Worm (Caenorhabditis elegans) whole organism, L4 larva: ENCODE data around the gene frpr-9.

Experiments used
- F10B5.3 ChIP-seq: sonication (generic microtip); optimal IDR thresholded peaks from 2 replicates; lab custom pipeline; 2016; ENCODE audit warnings: mild to moderate bottlenecking, missing genetic modification characterization, missing compliant biosample characterization
- R02D3.7 ChIP-seq: fragments of 150-350 bp; sonication (generic microtip); optimal IDR thresholded peaks from 3 replicates; lab custom pipeline; 2014; ENCODE audit warnings: missing biosample characterization, missing genetic modification characterization
- aha-1 ChIP-seq: fragments of 150-350 bp; peaks from one replicate; lab custom pipeline; 2014; ENCODE audit warnings: missing biosample characterization, missing genetic modification characterization
- aly-2 ChIP-seq: sonication (generic microtip); optimal IDR thresholded peaks from 2 replicates; lab custom pipeline; 2018; ENCODE audit warnings: missing biosample characterization, missing genetic modification characterization
- attf-4 ChIP-seq: sonication (generic microtip); optimal IDR thresholded peaks from 3 replicates; lab custom pipeline; 2017; ENCODE audit warnings: missing biosample characterization, missing genetic modification characterization
- ceh-20 ChIP-seq: fragments of 200-800 bp; sonication (Bioruptor generic); IDR thresholded peaks from 2 replicates; pipeline ENCODE4 v1.3.6; 2022; ENCODE audit warnings: missing genetic modification reagents, missing genetic modification characterization, missing compliant biosample characterization
- ceh-28 ChIP-seq: fragments of 150-350 bp; optimal IDR thresholded peaks from 2 replicates; lab custom pipeline; 2014; ENCODE audit warnings: missing biosample characterization, missing genetic modification reagents, missing genetic modification characterization
- ceh-82 ChIP-seq: sonication (generic microtip); optimal IDR thresholded peaks from 2 replicates; lab custom pipeline; 2017; ENCODE audit warnings: missing biosample characterization, missing genetic modification characterization
- ces-1 ChIP-seq: fragments of 150-350 bp; sonication (generic microtip); optimal IDR thresholded peaks from 4 replicates; lab custom pipeline; 2014; ENCODE audit warnings: missing biosample characterization, missing genetic modification reagents, missing genetic modification characterization
- cey-2 ChIP-seq: sonication (generic microtip); optimal IDR thresholded peaks from 3 replicates; lab custom pipeline; 2017; ENCODE audit warnings: missing genetic modification characterization, mild to moderate bottlenecking, missing compliant biosample characterization, antibody characterized with exemption, borderline replicate concordance; ENCODE audit not compliant: insufficient read depth
- ctbp-1 ChIP-seq: fragments of 200-800 bp; sonication (Bioruptor generic); IDR thresholded peaks from 2 replicates; pipeline ENCODE4 v1.3.6; 2022; ENCODE audit warnings: missing genetic modification reagents, missing genetic modification characterization, missing compliant biosample characterization
- daf-12 ChIP-seq: fragments of 150-350 bp; optimal IDR thresholded peaks from 2 replicates; lab custom pipeline; 2014; ENCODE audit warnings: missing biosample characterization, missing genetic modification reagents, missing genetic modification characterization
- daf-16 ChIP-seq, 3 experiments: sonication (generic microtip); optimal IDR thresholded peaks; 2 replicates each; lab custom pipeline; 2016 to 2017; ENCODE audit warnings: missing genetic modification characterization in 3 of 3, missing genetic modification reagents in 3 of 3, mild to moderate bottlenecking in 2 of 3, missing compliant biosample characterization in 2 of 3, missing biosample characterization in 1 of 3, moderate library complexity in 1 of 3
- daf-8 ChIP-seq: fragments of 200-800 bp; sonication (Bioruptor generic); IDR thresholded peaks from 2 replicates; pipeline ENCODE4 v1.3.6; 2022; ENCODE audit warnings: missing genetic modification characterization, missing compliant biosample characterization
- dmd-8 ChIP-seq: fragments of 200-800 bp; sonication (Bioruptor generic); IDR thresholded peaks from 2 replicates; pipeline ENCODE4 v1.3.6; 2022; ENCODE audit warnings: missing genetic modification characterization, missing compliant biosample characterization
- dpl-1 ChIP-seq: fragments of 150-350 bp; optimal IDR thresholded peaks from 2 replicates; lab custom pipeline; 2014; ENCODE audit warnings: missing biosample characterization, missing genetic modification reagents, missing genetic modification characterization
- duxl-1 ChIP-seq: sonication (generic microtip); optimal IDR thresholded peaks from 2 replicates; lab custom pipeline; 2016; ENCODE audit warnings: mild to moderate bottlenecking, missing genetic modification characterization, moderate library complexity, missing compliant biosample characterization; ENCODE audit not compliant: poor library complexity
- fkh-10 ChIP-seq: fragments of 150-350 bp; optimal IDR thresholded peaks from 2 replicates; lab custom pipeline; 2014; ENCODE audit warnings: missing biosample characterization, missing genetic modification reagents, missing genetic modification characterization
- fos-1 ChIP-seq: fragments of 150-350 bp; optimal IDR thresholded peaks from 2 replicates; lab custom pipeline; 2014; ENCODE audit warnings: missing biosample characterization, missing genetic modification characterization
- lin-1 ChIP-seq: fragments of 200-800 bp; sonication (Bioruptor generic); IDR thresholded peaks from 2 replicates; pipeline ENCODE4 v1.3.6; 2022; ENCODE audit warnings: missing genetic modification reagents, missing genetic modification characterization, missing compliant biosample characterization
- lin-13 ChIP-seq: fragments of 150-350 bp; optimal IDR thresholded peaks from 2 replicates; lab custom pipeline; 2014; ENCODE audit warnings: missing biosample characterization, missing genetic modification reagents, missing genetic modification characterization
- lin-15B ChIP-seq: fragments of 150-350 bp; sonication (generic microtip); optimal IDR thresholded peaks from 3 replicates; lab custom pipeline; 2014; ENCODE audit warnings: missing biosample characterization, missing genetic modification characterization
- lin-38 ChIP-seq: fragments of 200-800 bp; sonication (Bioruptor generic); IDR thresholded peaks from 2 replicates; pipeline ENCODE4 v1.3.6; 2022; ENCODE audit warnings: missing genetic modification reagents, missing genetic modification characterization, missing compliant biosample characterization
- madf-5 ChIP-seq, 2 experiments: fragments of 200-800 bp; sonication (Bioruptor generic); IDR thresholded peaks; 2 replicates each; pipeline ENCODE4 v1.3.6; 2022; ENCODE audit warnings: missing compliant biosample characterization in 2 of 2, missing genetic modification characterization in 2 of 2
- madf-9 ChIP-seq: fragments of 200-800 bp; sonication (Bioruptor generic); conservative IDR thresholded peaks from 2 replicates; pipeline ENCODE4 v1.3.6; 2022; ENCODE audit warnings: missing genetic modification reagents, missing genetic modification characterization, missing compliant biosample characterization
- mdl-1 ChIP-seq, 2 experiments: fragments of 150-350 bp in 1 of 2; sonication (generic microtip) in 1 of 2; optimal IDR thresholded peaks; 2 replicates each; lab custom pipeline; 2014 to 2017; ENCODE audit warnings: missing biosample characterization in 2 of 2, missing genetic modification characterization in 2 of 2
- nhr-11 ChIP-seq: fragments of 150-350 bp; optimal IDR thresholded peaks from 2 replicates; lab custom pipeline; 2014; ENCODE audit warnings: missing biosample characterization, missing genetic modification characterization
- nhr-111 ChIP-seq: fragments of 200-800 bp; sonication (Bioruptor generic); optimal IDR thresholded peaks from 2 replicates; lab custom pipeline; 2018; ENCODE audit warnings: mild to moderate bottlenecking, missing genetic modification characterization, missing compliant biosample characterization
- nhr-237 ChIP-seq: sonication (generic microtip); optimal IDR thresholded peaks from 2 replicates; lab custom pipeline; 2017; ENCODE audit warnings: missing biosample characterization, missing genetic modification characterization
- nhr-25 ChIP-seq: sonication (generic microtip); optimal IDR thresholded peaks from 2 replicates; lab custom pipeline; 2017; ENCODE audit warnings: missing genetic modification characterization, mild to moderate bottlenecking, missing compliant biosample characterization, antibody characterized with exemption, moderate library complexity, borderline replicate concordance; ENCODE audit not compliant: insufficient read depth
- nhr-28 ChIP-seq: fragments of 150-350 bp; optimal IDR thresholded peaks from 2 replicates; lab custom pipeline; 2014; ENCODE audit warnings: missing biosample characterization, missing genetic modification characterization
- nhr-41 ChIP-seq: fragments of 200-800 bp; sonication (Bioruptor generic); IDR thresholded peaks from 2 replicates; pipeline ENCODE4 v1.3.6; 2022; ENCODE audit warnings: missing genetic modification reagents, missing genetic modification characterization, missing compliant biosample characterization
- rbr-2 ChIP-seq: sonication (generic microtip); optimal IDR thresholded peaks from 2 replicates; lab custom pipeline; 2016; ENCODE audit warnings: missing genotype, missing genetic modification characterization, missing compliant biosample characterization
- sdz-12 ChIP-seq: fragments of 200-800 bp; sonication (Bioruptor generic); optimal IDR thresholded peaks from 2 replicates; lab custom pipeline; 2018; ENCODE audit warnings: mild to moderate bottlenecking, missing genetic modification characterization, missing compliant biosample characterization
- set-16 ChIP-seq: fragments of 200-800 bp; sonication (Bioruptor generic); IDR thresholded peaks from 2 replicates; pipeline ENCODE4 v1.3.6; 2022; ENCODE audit warnings: missing genetic modification reagents, missing genetic modification characterization, missing compliant biosample characterization
- skn-1 ChIP-seq: fragments of 150-350 bp; optimal IDR thresholded peaks from 2 replicates; lab custom pipeline; 2014; ENCODE audit warnings: missing biosample characterization, missing genetic modification characterization
- spr-3 ChIP-seq: fragments of 200-800 bp; sonication (Bioruptor generic); optimal IDR thresholded peaks from 2 replicates; lab custom pipeline; 2018; ENCODE audit warnings: mild to moderate bottlenecking, missing genetic modification characterization, missing compliant biosample characterization
- unc-130 ChIP-seq: sonication (generic microtip); optimal IDR thresholded peaks from 2 replicates; lab custom pipeline; 2016; ENCODE audit warnings: missing genetic modification reagents, missing genetic modification characterization, missing compliant biosample characterization
- unc-62 ChIP-seq, 3 experiments: fragments of 150-350 bp in 1 of 3; sonication (generic microtip); optimal IDR thresholded peaks in 2 of 3; peaks in 1 of 3; 1 replicate in 1 of 3; 2 replicates in 2 of 3; lab custom pipeline; 2014 to 2017; ENCODE audit warnings: missing biosample characterization in 3 of 3, missing genetic modification characterization in 3 of 3, missing genetic modification reagents in 3 of 3, missing genotype in 1 of 3
- vab-7 ChIP-seq: fragments of 200-800 bp; sonication (Bioruptor generic); IDR thresholded peaks from 2 replicates; pipeline ENCODE4 v1.3.6; 2022; ENCODE audit warnings: missing genetic modification reagents, missing genetic modification characterization, missing compliant biosample characterization
- zag-1 ChIP-seq: fragments of 150-350 bp; optimal IDR thresholded peaks from 2 replicates; lab custom pipeline; 2014; ENCODE audit warnings: missing biosample characterization, missing genetic modification characterization
- zfp-3 ChIP-seq: fragments of 200-800 bp; sonication (Bioruptor generic); conservative IDR thresholded peaks from 2 replicates; pipeline ENCODE4 v1.3.6; 2022; ENCODE audit warnings: missing genetic modification reagents, missing genetic modification characterization, missing compliant biosample characterization
- zip-11 ChIP-seq: fragments of 200-800 bp; sonication (Bioruptor generic); IDR thresholded peaks from 2 replicates; pipeline ENCODE4 v1.3.6; 2022; ENCODE audit warnings: missing genetic modification characterization, missing compliant biosample characterization
- ztf-7 ChIP-seq: fragments of 150-350 bp; optimal IDR thresholded peaks from 2 replicates; lab custom pipeline; 2014; ENCODE audit warnings: missing biosample characterization, missing genetic modification characterization

frpr-9 gene

DNA sequence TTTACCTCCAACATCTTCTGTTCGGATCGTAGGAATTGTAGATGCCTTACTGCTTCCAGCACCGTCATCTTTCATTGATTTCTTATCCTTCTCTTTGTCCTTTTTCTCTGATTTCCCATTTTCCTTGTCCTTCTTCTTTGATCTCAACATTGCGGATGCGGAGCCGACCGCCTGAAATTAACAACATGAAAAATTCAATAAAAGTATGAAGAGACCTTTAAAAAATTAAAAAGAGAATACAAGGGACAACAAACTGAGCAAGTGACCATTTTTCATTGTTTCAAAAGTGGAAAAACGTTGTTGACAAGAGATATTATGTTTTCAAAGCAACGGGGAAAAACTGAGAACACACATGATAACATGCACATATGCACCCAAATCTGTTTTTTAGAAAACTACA, 38.8 kb downstream of the frpr-9 start:
- TF ChIP-seq unc-62 (GFP tag; optimal IDR thresholded peaks at IDR 0.05 in 1 of 2; lab: Kevin White, UChicago) (peak in 1 of 2 experiments; percentile 93), unc-62 (tag; optimal IDR thresholded peaks at IDR 0.05; lab: Kevin White, UChicago) (no peak), madf-5 (GFP tag; IDR thresholded peaks at IDR 0.05; lab: Robert Waterston, UW) (no peak), cey-2 (tag; lab: Kevin White, UChicago) (no peak)

DNA sequence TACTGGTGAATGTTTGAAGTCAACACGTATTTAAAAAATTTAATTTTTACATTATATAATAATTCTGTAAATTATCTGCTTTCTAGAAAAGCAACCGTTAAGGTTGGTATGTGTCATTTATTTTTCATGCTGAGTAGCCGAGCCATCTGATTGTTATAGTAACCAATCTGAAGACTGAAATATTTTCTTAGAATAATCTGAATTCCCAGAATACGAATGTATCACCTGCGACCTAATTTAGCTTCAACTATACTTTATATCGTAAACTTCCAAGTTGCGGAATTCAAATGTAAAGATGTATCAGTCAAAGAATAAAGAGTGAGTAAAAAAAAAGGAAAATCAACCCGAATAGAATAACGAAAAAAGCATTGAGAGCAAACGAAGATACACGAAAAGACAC, 41.4 kb downstream of the frpr-9 start:
- no peak for TF ChIP-seq F10B5.3 (tag; lab: Kevin White, UChicago)
- no peak for TF ChIP-seq ces-1
- no peak for TF ChIP-seq nhr-111 (GFP tag; lab: Kevin White, UChicago)
- TF ChIP-seq lin-38 (GFP tag; lab: Robert Waterston, UW), result no peak
- TF ChIP-seq daf-16 (GFP tag; optimal IDR thresholded peaks at IDR 0.05; lab: Kevin White, UChicago), result no peak
- TF ChIP-seq daf-16 (tag; optimal IDR thresholded peaks at IDR 0.05; lab: Kevin White, UChicago), result no peak
- peak; percentile 11 for TF ChIP-seq fkh-10 (GFP tag; lab: Kevin White, UChicago)
- TF ChIP-seq lin-1 (GFP tag; lab: Robert Waterston, UW), result no peak
- TF ChIP-seq ceh-82, result no peak
- TF ChIP-seq ceh-28 (tag; lab: Kevin White, UChicago), result no peak
- peak; percentile 72 for TF ChIP-seq aha-1
- TF ChIP-seq, all 104 proteins: peak for 2

DNA sequence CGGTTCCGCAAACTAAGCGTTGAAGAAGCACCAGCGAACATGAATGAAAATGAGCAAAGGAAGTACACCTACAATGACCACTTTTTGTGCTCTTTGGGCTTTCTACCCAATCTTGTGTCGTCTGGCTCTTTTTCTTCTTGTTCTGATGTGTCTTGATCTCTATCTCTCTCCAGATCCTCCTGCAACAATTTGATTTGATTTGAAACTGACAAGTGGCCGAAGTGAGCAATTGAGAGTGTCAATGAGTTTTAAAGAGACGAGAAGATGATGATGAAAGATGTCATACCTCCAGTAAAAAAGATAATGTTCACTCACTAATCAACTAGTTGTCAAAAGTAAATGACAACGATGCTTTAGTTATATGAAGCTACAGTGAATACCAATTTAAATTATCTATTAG, 42.9 kb downstream of the frpr-9 start, which contains the start of gene pptr-2:
Gene pptr-2 (minus strand): TSS at position 184 of the 400 bp plus-strand sequence.
- TF ChIP-seq unc-62 (GFP tag; optimal IDR thresholded peaks at IDR 0.05 in 1 of 2; lab: Kevin White, UChicago) (peak in 1 of 2 experiments; percentile 74), unc-62 (tag; optimal IDR thresholded peaks at IDR 0.05; lab: Kevin White, UChicago) (no peak), nhr-11 (tag; lab: Kevin White, UChicago) (peak; percentile 58), dmd-8 (GFP tag; lab: Robert Waterston, UW) (no peak), mdl-1 (tag; optimal IDR thresholded peaks at IDR 0.05; lab: Kevin White, UChicago) (no peak), ceh-20 (GFP tag; lab: Robert Waterston, UW) (0 out of 2 replicates have a peak, but pooled peaks have one; percentile 39), sdz-12 (no peak), duxl-1 (tag; lab: Kevin White, UChicago) (no peak)

DNA sequence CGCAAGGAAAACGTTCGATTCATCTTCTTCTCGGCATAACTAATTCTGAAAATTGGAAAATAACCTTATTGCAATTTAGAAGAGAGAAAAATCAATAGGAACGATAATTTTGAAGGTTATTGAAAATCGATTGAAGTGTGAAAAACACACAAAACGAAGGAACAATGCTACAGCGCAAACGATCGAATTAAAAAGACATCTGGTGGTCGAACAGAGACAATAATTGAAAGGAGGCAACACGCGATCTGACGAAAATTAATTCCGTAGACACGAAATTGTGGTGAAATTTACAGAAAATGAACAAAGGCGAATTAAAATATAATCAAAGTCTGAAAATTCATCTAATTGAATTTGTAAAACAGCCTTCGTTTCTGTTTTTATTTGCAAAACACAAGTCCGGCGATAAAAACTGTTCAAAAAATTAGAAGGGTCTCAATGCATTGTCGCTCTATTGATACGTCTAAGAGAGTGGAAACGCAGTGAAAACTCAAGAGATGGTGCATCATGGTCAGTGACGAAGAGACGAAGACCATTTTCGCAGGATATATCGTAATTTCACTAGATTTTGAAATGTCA, 47.6 kb downstream of the frpr-9 start, which contains the start of gene pak-2:
Gene pak-2 (minus strand): TSS at position 51 of the 576 bp plus-strand sequence.
- TF ChIP-seq ceh-20 (GFP tag; lab: Robert Waterston, UW), result no peak
- no peak for TF ChIP-seq zfp-3 (GFP tag; lab: Robert Waterston, UW)
- no peak for TF ChIP-seq zip-11 (GFP tag; lab: Robert Waterston, UW)
- TF ChIP-seq daf-12 (tag; lab: Kevin White, UChicago), result no peak
- TF ChIP-seq aly-2 (tag; lab: Kevin White, UChicago), result no peak
- no peak for TF ChIP-seq zag-1
- TF ChIP-seq fos-1, result no peak
- no peak for TF ChIP-seq ztf-7
- TF ChIP-seq madf-9 (GFP tag; lab: Robert Waterston, UW), result no peak
- TF ChIP-seq nhr-28, result peak; percentile 67
- no peak for TF ChIP-seq nhr-41 (GFP tag; lab: Robert Waterston, UW)
- peak; percentile 68 for TF ChIP-seq rbr-2 (tag; lab: Kevin White, UChicago)
- TF ChIP-seq skn-1, result no peak
- peak; percentile 62 for TF ChIP-seq nhr-25 (tag; lab: Kevin White, UChicago)
- no peak for TF ChIP-seq set-16
- no peak for TF ChIP-seq nhr-237 (tag; lab: Kevin White, UChicago)
- TF ChIP-seq vab-7 (GFP tag; lab: Robert Waterston, UW), result peak; percentile 67
- TF ChIP-seq dmd-8 (GFP tag; lab: Robert Waterston, UW), result no peak
- peak; percentile 91 for TF ChIP-seq unc-130 (GFP tag; lab: Kevin White, UChicago)
- TF ChIP-seq lin-13 (GFP tag; lab: Kevin White, UChicago), result peak; percentile 69
- no peak for TF ChIP-seq ctbp-1 (GFP tag; lab: Robert Waterston, UW)
- peak; percentile 65 for TF ChIP-seq dpl-1
- no peak for TF ChIP-seq spr-3
- TF ChIP-seq daf-8 (GFP tag; lab: Robert Waterston, UW), result no peak
- no peak for TF ChIP-seq ceh-28 (tag; lab: Kevin White, UChicago)
- TF ChIP-seq R02D3.7 (tag; lab: Kevin White, UChicago), result no peak
- no peak for TF ChIP-seq lin-15B (tag; lab: Kevin White, UChicago)
- TF ChIP-seq attf-4 (tag; lab: Kevin White, UChicago), result no peak
